Fruit fly (Drosophila melanogaster) whole organism, embryonic: ENCODE measurements around the gene CG4461.

Experiments
- Asciz ChIP-seq: fragments of 200-800 bp; sonication (Bioruptor generic); optimal IDR thresholded peaks from 2 replicates; lab custom pipeline; 2017; ENCODE audit warnings: missing biosample characterization, mild to moderate bottlenecking, missing genetic modification characterization, missing genetic modification reagents
- BtbVII ChIP-seq: fragments of 200-800 bp; sonication (Bioruptor generic); optimal IDR thresholded peaks from 3 replicates; lab custom pipeline; 2017; ENCODE audit warnings: missing biosample characterization, mild to moderate bottlenecking, missing genetic modification characterization
- CG10147 ChIP-seq: fragments of 200-800 bp; sonication (Bioruptor generic); optimal IDR thresholded peaks from 2 replicates; lab custom pipeline; 2019; ENCODE audit warnings: missing biosample characterization, mild to moderate bottlenecking, missing genetic modification characterization, moderate library complexity
- CG10209 ChIP-seq: fragments of 200-800 bp; sonication (Bioruptor generic); optimal IDR thresholded peaks from 3 replicates; lab custom pipeline; 2017; ENCODE audit warnings: missing biosample characterization, mild to moderate bottlenecking, missing genetic modification characterization, missing genetic modification reagents
- CG10462 ChIP-seq: fragments of 200-800 bp; sonication (Bioruptor generic); optimal IDR thresholded peaks from 2 replicates; lab custom pipeline; 2016; ENCODE audit warnings: missing biosample characterization, missing genetic modification characterization
- CG11504 ChIP-seq: fragments of 200-800 bp; sonication (Bioruptor generic); optimal IDR thresholded peaks from 3 replicates; lab custom pipeline; 2019; ENCODE audit warnings: missing biosample characterization, mild to moderate bottlenecking, missing genetic modification characterization, moderate library complexity
- CG12155 ChIP-seq: fragments of 200-800 bp; sonication (Bioruptor generic); optimal IDR thresholded peaks from 3 replicates; lab custom pipeline; 2016; ENCODE audit warnings: missing biosample characterization, missing genetic modification characterization
- CG15011 ChIP-seq: fragments of 200-800 bp; sonication (Bioruptor generic); optimal IDR thresholded peaks from 3 replicates; lab custom pipeline; 2018; ENCODE audit warnings: missing biosample characterization, mild to moderate bottlenecking, missing genetic modification characterization
- CG17385 ChIP-seq: fragments of 200-800 bp; sonication (Bioruptor generic); optimal IDR thresholded peaks from 3 replicates; lab custom pipeline; 2018; ENCODE audit warnings: missing biosample characterization, mild to moderate bottlenecking, missing genetic modification characterization
- CG17568 ChIP-seq: fragments of 200-800 bp; sonication (Bioruptor generic); optimal IDR thresholded peaks from 2 replicates; lab custom pipeline; 2018; ENCODE audit warnings: missing biosample characterization, mild to moderate bottlenecking, missing genetic modification characterization, moderate library complexity
- CG2120 ChIP-seq: fragments of 200-800 bp; sonication (Bioruptor generic); optimal IDR thresholded peaks from 3 replicates; lab custom pipeline; 2016; ENCODE audit warnings: missing biosample characterization, missing genetic modification characterization
- CG34224 ChIP-seq: fragments of 200-800 bp; sonication (Bioruptor generic); IDR thresholded peaks from 3 replicates; pipeline ENCODE4 v1.3.6; 2022; ENCODE audit warnings: missing biosample characterization, missing genetic modification characterization; ENCODE audit not compliant: partially characterized antibody
- CG3726 ChIP-seq: fragments of 200-800 bp; sonication (Bioruptor generic); IDR thresholded peaks from 3 replicates; pipeline ENCODE4, ENCODE4 v1.3.6; 2022; ENCODE audit warnings: missing biosample characterization, missing genetic modification characterization
- CG4820 ChIP-seq: fragments of 200-800 bp; sonication (Bioruptor generic); optimal IDR thresholded peaks from 3 replicates; lab custom pipeline; 2016; ENCODE audit warnings: missing biosample characterization, missing genetic modification characterization
- CG6654 ChIP-seq: fragments of 200-800 bp; sonication (Bioruptor generic); optimal IDR thresholded peaks from 2 replicates; lab custom pipeline; 2017; ENCODE audit warnings: missing biosample characterization, mild to moderate bottlenecking, missing genetic modification characterization
- CG7928 ChIP-seq: fragments of 200-800 bp; sonication (Bioruptor generic); optimal IDR thresholded peaks from 2 replicates; lab custom pipeline; 2017; ENCODE audit warnings: missing biosample characterization, mild to moderate bottlenecking, missing genetic modification characterization
- CG8478 ChIP-seq: fragments of >200 bp; optimal IDR thresholded peaks from 2 replicates; lab custom pipeline; 2018
- CG9727 ChIP-seq: fragments of 200-800 bp; sonication (Bioruptor generic); optimal IDR thresholded peaks from 3 replicates; lab custom pipeline; 2017; ENCODE audit warnings: missing biosample characterization, mild to moderate bottlenecking, missing genetic modification characterization
- CG9797 ChIP-seq: fragments of 200-800 bp; sonication (Bioruptor generic); optimal IDR thresholded peaks from 3 replicates; lab custom pipeline; 2018; ENCODE audit warnings: missing biosample characterization, mild to moderate bottlenecking, missing genetic modification characterization
- Chrac-16 ChIP-seq: fragments of 200-800 bp; sonication (Bioruptor generic); optimal IDR thresholded peaks from 3 replicates; lab custom pipeline; 2016; ENCODE audit warnings: missing biosample characterization, missing genetic modification characterization
- ERR ChIP-seq: fragments of 200-800 bp; sonication (Bioruptor generic); optimal IDR thresholded peaks from 2 replicates; lab custom pipeline; 2016; ENCODE audit warnings: missing biosample characterization, missing genetic modification characterization
- HLH3B ChIP-seq: fragments of 200-800 bp; sonication (Bioruptor generic); IDR thresholded peaks from 2 replicates; pipeline ENCODE4 v1.3.6; 2022; ENCODE audit warnings: missing biosample characterization, missing genetic modification characterization
- Hmx ChIP-seq: fragments of 200-800 bp; sonication (Bioruptor generic); optimal IDR thresholded peaks from 2 replicates; lab custom pipeline; 2016; ENCODE audit warnings: missing biosample characterization, missing genetic modification characterization
- Hr51 ChIP-seq, 2 experiments: fragments of 200-800 bp; sonication (Bioruptor generic); optimal IDR thresholded peaks; 2 replicates in 1 of 2; 3 replicates in 1 of 2; lab custom pipeline; 2016 to 2018; ENCODE audit warnings: missing biosample characterization in 2 of 2, missing genetic modification characterization in 2 of 2, mild to moderate bottlenecking in 1 of 2, moderate library complexity in 1 of 2
- Mes4 ChIP-seq: fragments of 200-800 bp; sonication (Bioruptor generic); optimal IDR thresholded peaks from 2 replicates; lab custom pipeline; 2016; ENCODE audit warnings: missing biosample characterization, missing genetic modification characterization
- Nf-YB ChIP-seq: fragments of 200-800 bp; sonication (Bioruptor generic); optimal IDR thresholded peaks from 3 replicates; lab custom pipeline; 2019; ENCODE audit warnings: missing biosample characterization, mild to moderate bottlenecking, missing genetic modification characterization, moderate library complexity
- Oli ChIP-seq: fragments of 200-800 bp; sonication (Bioruptor generic); optimal IDR thresholded peaks from 2 replicates; lab custom pipeline; 2018; ENCODE audit warnings: missing biosample characterization, mild to moderate bottlenecking, missing genetic modification characterization, moderate library complexity
- Ravus ChIP-seq: fragments of 200-800 bp; sonication (Bioruptor generic); IDR thresholded peaks from 2 replicates; pipeline ENCODE4 v1.3.6; 2022; ENCODE audit warnings: missing biosample characterization, missing genetic modification characterization
- Sox100B ChIP-seq: fragments of 200-800 bp; sonication (Bioruptor generic); optimal IDR thresholded peaks from 3 replicates; lab custom pipeline; 2018; ENCODE audit warnings: missing biosample characterization, mild to moderate bottlenecking, missing genetic modification characterization
- Sox102F ChIP-seq: fragments of 200-800 bp; sonication (Bioruptor generic); optimal IDR thresholded peaks from 2 replicates; lab custom pipeline; 2018; ENCODE audit warnings: missing biosample characterization, mild to moderate bottlenecking, missing genetic modification characterization, moderate library complexity
- Taf1 ChIP-seq: fragments of 200-800 bp; sonication (Bioruptor generic); IDR thresholded peaks from 2 replicates; pipeline ENCODE4 v1.3.6; 2022; ENCODE audit warnings: missing biosample characterization, missing genetic modification characterization
- ara ChIP-seq: fragments of 200-800 bp; sonication (Bioruptor generic); IDR thresholded peaks from 2 replicates; pipeline ENCODE4 v1.3.6; 2022; ENCODE audit warnings: missing biosample characterization, missing genetic modification characterization
- cad ChIP-seq: fragments of >200 bp; optimal IDR thresholded peaks from 2 replicates; lab custom pipeline; 2017; ENCODE audit warnings: missing biosample characterization, missing genetic modification characterization
- chn ChIP-seq: fragments of 200-800 bp; sonication (Bioruptor generic); optimal IDR thresholded peaks from 2 replicates; lab custom pipeline; 2016; ENCODE audit warnings: missing biosample characterization, missing genetic modification characterization
- dmrt11E ChIP-seq: fragments of 200-800 bp; sonication (Bioruptor generic); optimal IDR thresholded peaks from 3 replicates; lab custom pipeline; 2018; ENCODE audit warnings: missing biosample characterization, mild to moderate bottlenecking, missing genetic modification characterization, moderate library complexity
- ewg ChIP-seq: fragments of 200-800 bp; sonication (Bioruptor generic); optimal IDR thresholded peaks from 3 replicates; lab custom pipeline; 2017; ENCODE audit warnings: mild to moderate bottlenecking, missing biosample characterization, missing genetic modification reagents, missing genetic modification characterization
- fu2 ChIP-seq: fragments of 200-800 bp; sonication (Bioruptor generic); optimal IDR thresholded peaks from 2 replicates; lab custom pipeline; 2016; ENCODE audit warnings: missing biosample characterization, missing genetic modification characterization
- her ChIP-seq: fragments of 200-800 bp; sonication (Bioruptor generic); optimal IDR thresholded peaks from 2 replicates; lab custom pipeline; 2016; ENCODE audit warnings: missing biosample characterization, missing genetic modification characterization
- hkb ChIP-seq, 2 experiments: fragments of 200-800 bp in 1 of 2; fragments of >200 bp in 1 of 2; sonication (Bioruptor generic) in 1 of 2; IDR thresholded peaks in 1 of 2; optimal IDR thresholded peaks in 1 of 2; 2 replicates each; pipeline versions ENCODE4 v1.3.6 to Lab custom; 2017 to 2022; ENCODE audit warnings: missing biosample characterization in 1 of 2, missing genetic modification characterization in 1 of 2
- knrl ChIP-seq: fragments of 200-800 bp; sonication (Bioruptor generic); IDR thresholded peaks from 3 replicates; pipeline ENCODE4 v1.3.6; 2022; ENCODE audit warnings: missing biosample characterization, missing genetic modification characterization; ENCODE audit not compliant: partially characterized antibody
- mirr ChIP-seq: fragments of 200-800 bp; sonication (Bioruptor generic); optimal IDR thresholded peaks from 3 replicates; lab custom pipeline; 2018; ENCODE audit warnings: missing biosample characterization, mild to moderate bottlenecking, missing genetic modification characterization
- pan ChIP-seq, 4 experiments: fragments of >200 bp in 3 of 4; fragments of 200-800 bp in 1 of 4; sonication (Bioruptor generic) in 1 of 4; optimal IDR thresholded peaks in 3 of 4; IDR thresholded peaks in 1 of 4; 2 replicates each; pipeline versions ENCODE4 v1.3.6 to Lab custom; 2017 to 2022; ENCODE audit warnings: missing biosample characterization in 2 of 4, missing genetic modification characterization in 2 of 4, mixed read lengths in 1 of 4
- pzg ChIP-seq: fragments of 200-800 bp; sonication (Bioruptor generic); optimal IDR thresholded peaks from 3 replicates; lab custom pipeline; 2018; ENCODE audit warnings: missing biosample characterization, mild to moderate bottlenecking, missing genetic modification characterization, moderate library complexity
- ro ChIP-seq: fragments of 200-800 bp; sonication (Bioruptor generic); IDR thresholded peaks from 2 replicates; pipeline ENCODE4 v1.3.6; 2022; ENCODE audit warnings: missing biosample characterization, missing genetic modification characterization
- sens ChIP-seq: fragments of 200-800 bp; sonication (Bioruptor generic); peaks from one replicate; lab custom pipeline; 2016; ENCODE audit warnings: missing biosample characterization, missing genetic modification characterization
- sima ChIP-seq: fragments of 200-800 bp; sonication (Bioruptor generic); optimal IDR thresholded peaks from 2 replicates; lab custom pipeline; 2016; ENCODE audit warnings: missing biosample characterization, missing genetic modification characterization
- sr ChIP-seq: fragments of 200-800 bp; sonication (Bioruptor generic); IDR thresholded peaks from 3 replicates; pipeline ENCODE4 v1.3.6; 2022; ENCODE audit warnings: missing biosample characterization, missing genetic modification characterization
- vvl ChIP-seq: fragments of 200-800 bp; sonication (Bioruptor generic); IDR thresholded peaks from 2 replicates; pipeline ENCODE4 v1.3.6; 2022; ENCODE audit warnings: missing biosample characterization, missing genetic modification characterization
- yki ChIP-seq: fragments of >200 bp; optimal IDR thresholded peaks from 3 replicates; lab custom pipeline; 2018

CG4461 gene

dm6 chr3L:9410754-9411423 is 35.7 kb downstream of the CG4461 start, which contains the start of the genes CG4022 and Cpsf5 (continued):
- peak; percentile 81 for TF ChIP-seq CG17385 (GFP tag; lab: Kevin White, UChicago)
- TF ChIP-seq Asciz (GFP tag; lab: Kevin White, UChicago): peak; percentile 52
- TF ChIP-seq mirr (GFP tag; lab: Kevin White, UChicago): peak; percentile 48
- no peak for TF ChIP-seq yki
- peak; percentile 87 for TF ChIP-seq ara (GFP tag; lab: Robert Waterston, UW)
- TF ChIP-seq vvl (GFP tag; lab: Robert Waterston, UW): peak; percentile 85
- peak; percentile 82 for TF ChIP-seq CG12155 (GFP tag; lab: Kevin White, UChicago)
- TF ChIP-seq CG17568: peak; percentile 63
- TF ChIP-seq CG3726 (GFP tag; lab: Robert Waterston, UW): no peak
- TF ChIP-seq ro (GFP tag; lab: Robert Waterston, UW): no peak
- TF ChIP-seq CG10209 (GFP tag; lab: Kevin White, UChicago): peak; percentile 80
- TF ChIP-seq knrl (GFP tag; lab: Robert Waterston, UW): peak; percentile 61
- peak; percentile 29 for TF ChIP-seq CG15011 (GFP tag; lab: Kevin White, UChicago)
- TF ChIP-seq CG9797: peak; percentile 89
- TF ChIP-seq dmrt11E (tag; lab: Kevin White, UChicago): peak; percentile 86
- TF ChIP-seq her (GFP tag; lab: Kevin White, UChicago): no peak
- TF ChIP-seq sens (GFP tag; lab: Kevin White, UChicago): peak; percentile 92
- TF ChIP-seq Mes4 (GFP tag; lab: Kevin White, UChicago): peak; percentile 32
- no peak for TF ChIP-seq hkb (optimal IDR thresholded peaks at IDR 0.05; lab: Kevin White, UChicago)
- TF ChIP-seq hkb (GFP tag; IDR thresholded peaks at IDR 0.05; lab: Robert Waterston, UW): peak; percentile 87
- peak; percentile 84 for TF ChIP-seq chn (GFP tag; lab: Kevin White, UChicago)
- TF ChIP-seq HLH3B (GFP tag; lab: Robert Waterston, UW): peak; percentile 84
- peak; percentile 61 for TF ChIP-seq CG4820 (GFP tag; lab: Kevin White, UChicago)
- peak; percentile 82 for TF ChIP-seq pzg (GFP tag; lab: Kevin White, UChicago)
- peak; percentile 68 for TF ChIP-seq Taf1 (GFP tag; lab: Robert Waterston, UW)
- peak; percentile 79 for TF ChIP-seq ewg (GFP tag; lab: Kevin White, UChicago)
- peak; percentile 67 for TF ChIP-seq CG10462 (GFP tag; lab: Kevin White, UChicago)
- TF ChIP-seq Chrac-16 (GFP tag; lab: Kevin White, UChicago): peak; percentile 85
- TF ChIP-seq CG9727 (GFP tag; lab: Kevin White, UChicago): peak; percentile 84
- 0 out of 3 replicates have a peak, but pooled peaks have one; percentile 17 for TF ChIP-seq sr (GFP tag; lab: Robert Waterston, UW)
- no peak for TF ChIP-seq CG8478
- TF ChIP-seq sima: no peak
- peak; percentile 46 to 83 for TF ChIP-seq Hr51 (GFP tag; optimal IDR thresholded peaks at IDR 0.05; lab: Kevin White, UChicago)
- no peak for TF ChIP-seq fu2 (GFP tag; lab: Kevin White, UChicago)
- TF ChIP-seq CG7928 (GFP tag; lab: Kevin White, UChicago): peak; percentile 98
- TF ChIP-seq cad: no peak
- peak; percentile 71 for TF ChIP-seq Sox100B (GFP tag; lab: Kevin White, UChicago)
- peak; percentile 82 for TF ChIP-seq CG11504 (tag; lab: Kevin White, UChicago)
- no peak for TF ChIP-seq CG6654
- no peak for TF ChIP-seq ERR
- peak; percentile 44 for TF ChIP-seq Hmx (GFP tag; lab: Kevin White, UChicago)
- TF ChIP-seq pan (optimal IDR thresholded peaks at IDR 0.05; lab: Kevin White, UChicago): no peak
- peak in 1 of 2 experiments; percentile 86 for TF ChIP-seq pan (GFP tag; optimal IDR thresholded peaks at IDR 0.05 in 1 of 2, IDR thresholded peaks at IDR 0.05 in 1 of 2)
- TF ChIP-seq CG2120 (GFP tag; lab: Kevin White, UChicago): peak; percentile 89
- TF ChIP-seq Ravus (GFP tag; lab: Robert Waterston, UW): peak; percentile 25; the same call in 1 of the 2 replicates
- TF ChIP-seq Sox102F (GFP tag; lab: Kevin White, UChicago): peak; percentile 82
- TF ChIP-seq CG10147 (GFP tag; lab: Kevin White, UChicago): peak; percentile 71
- TF ChIP-seq BtbVII (GFP tag; lab: Kevin White, UChicago): peak; percentile 47
- TF ChIP-seq Oli: peak; percentile 69
- peak; percentile 70 for TF ChIP-seq Nf-YB (GFP tag; lab: Kevin White, UChicago)
- TF ChIP-seq CG34224 (GFP tag; lab: Robert Waterston, UW): no peak
